ENCODE assay signal across 4 fruit fly cellular contexts in the genomic region with DNA sequence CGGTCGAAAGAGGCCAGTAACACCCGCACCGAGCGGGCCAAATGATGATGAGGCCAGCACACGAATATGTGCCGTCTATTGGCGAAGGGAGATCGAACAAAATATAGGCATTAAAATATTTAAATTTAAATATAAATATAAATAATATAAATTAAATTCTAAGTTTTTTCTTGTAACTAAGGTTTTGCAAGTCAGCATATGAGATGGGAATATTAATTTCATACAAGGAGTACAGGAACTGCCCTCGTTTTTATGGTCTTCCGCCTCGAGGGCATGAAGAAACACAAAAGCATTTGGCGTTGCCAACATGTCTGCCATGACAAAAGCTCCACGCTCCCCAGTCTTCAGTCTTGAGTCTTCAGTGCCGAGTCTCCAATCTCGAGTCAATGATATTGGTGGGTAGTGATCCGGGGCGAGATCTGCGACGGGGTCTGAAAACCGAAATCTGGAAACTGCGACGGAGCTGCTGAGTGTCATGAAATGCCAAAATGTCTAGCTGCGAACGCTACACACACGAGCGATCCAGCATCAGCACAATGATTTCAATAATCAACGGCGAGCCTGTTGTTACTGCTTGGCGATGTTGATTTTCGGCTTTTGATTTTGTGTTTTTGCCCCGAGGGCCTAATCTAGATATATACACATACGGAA.
TF ChIP-seq lines count a peak whose summit lies in the region.

No protein-coding gene starts in this region.

- no peak for TF ChIP-seq CTCF in whole organism, embryonic (GFP tag; optimal IDR thresholded peaks at IDR 0.05; lab: Kevin White, UChicago)

TF ChIP-seq in whole organism, embryonic, 481 proteins besides CTCF, POLR2A, EP300 and RAD21 (continues in another document):
- no peak for TF ChIP-seq stc (GFP tag; IDR thresholded peaks at IDR 0.05; lab: Robert Waterston, UW)
- TF ChIP-seq PHDP (tag; optimal IDR thresholded peaks at IDR 0.05; lab: Kevin White, UChicago) = peak; percentile 19
- TF ChIP-seq CG3281 (GFP tag; optimal IDR thresholded peaks at IDR 0.05; lab: Kevin White, UChicago) = peak; percentile 44
- 0 out of 2 replicates have a peak, but pooled peaks have one; percentile 19 for TF ChIP-seq CG31441 (GFP tag; IDR thresholded peaks at IDR 0.05; lab: Robert Waterston, UW)
- TF ChIP-seq grau (tag; optimal IDR thresholded peaks at IDR 0.05; lab: Kevin White, UChicago) = peak; percentile 45
- TF ChIP-seq ara (GFP tag; IDR thresholded peaks at IDR 0.05; lab: Robert Waterston, UW) = peak; percentile 40; the same call in 1 of the 2 replicates
- TF ChIP-seq jumu (GFP tag; optimal IDR thresholded peaks at IDR 0.05; lab: Kevin White, UChicago) = no peak
- TF ChIP-seq CG7357 (GFP tag; IDR thresholded peaks at IDR 0.05; lab: Robert Waterston, UW) = no peak
- peak; percentile 61 for TF ChIP-seq CG13894 (tag; optimal IDR thresholded peaks at IDR 0.05; lab: Kevin White, UChicago)
- peak; percentile 42 for TF ChIP-seq Ets65A (GFP tag; lab: Kevin White, UChicago)
- TF ChIP-seq sd (tag; optimal IDR thresholded peaks at IDR 0.05; lab: Kevin White, UChicago) = peak; percentile 10
- no peak for TF ChIP-seq zf30C (GFP tag; optimal IDR thresholded peaks at IDR 0.05; lab: Kevin White, UChicago)
- no peak for TF ChIP-seq wek (GFP tag; optimal IDR thresholded peaks at IDR 0.05; lab: Kevin White, UChicago)
- TF ChIP-seq CG17328 (GFP tag; IDR thresholded peaks at IDR 0.05; lab: Robert Waterston, UW) = 0 out of 2 replicates have a peak, but pooled peaks have one; percentile 28
- TF ChIP-seq CG12391 (tag; optimal IDR thresholded peaks at IDR 0.05; lab: Kevin White, UChicago) = peak; percentile 31
- TF ChIP-seq nmo (GFP tag; optimal IDR thresholded peaks at IDR 0.05; lab: Kevin White, UChicago) = peak; percentile 3
- TF ChIP-seq HLH3B (GFP tag; IDR thresholded peaks at IDR 0.05; lab: Robert Waterston, UW) = peak; percentile 59
- TF ChIP-seq Oli (tag; optimal IDR thresholded peaks at IDR 0.05; lab: Kevin White, UChicago) = peak; percentile 44
- TF ChIP-seq sob (GFP tag; IDR thresholded peaks at IDR 0.05; lab: Robert Waterston, UW) = peak; percentile 60
- 0 out of 2 replicates have a peak, but pooled peaks have one; percentile 51 for TF ChIP-seq ranshi (GFP tag; IDR thresholded peaks at IDR 0.05; lab: Robert Waterston, UW)

TF ChIP-seq in whole organism, prepupa, 60 proteins besides CTCF, POLR2A, EP300 and RAD21:
- TF ChIP-seq CG6808 (GFP tag; optimal IDR thresholded peaks at IDR 0.05; lab: Kevin White, UChicago) = no peak
- TF ChIP-seq CG8119 (GFP tag; IDR thresholded peaks at IDR 0.05; lab: Robert Waterston, UW) = peak; percentile 37; the same call in 1 of the 3 replicates
- peak; percentile 9 for TF ChIP-seq CG10631 (GFP tag; optimal IDR thresholded peaks at IDR 0.05; lab: Kevin White, UChicago)
- peak; percentile 37 for TF ChIP-seq svp (GFP tag; lab: Kevin White, UChicago)
- peak; percentile 46; the same call in 1 of the 3 replicates for TF ChIP-seq CG6163 (GFP tag; IDR thresholded peaks at IDR 0.05; lab: Robert Waterston, UW)
- TF ChIP-seq CG32006 (GFP tag; optimal IDR thresholded peaks at IDR 0.05; lab: Kevin White, UChicago) = peak; percentile 28
- peak; percentile 50 for TF ChIP-seq CG15336 (GFP tag; IDR thresholded peaks at IDR 0.05; lab: Robert Waterston, UW)
- TF ChIP-seq Hr38 (GFP tag; optimal IDR thresholded peaks at IDR 0.05; lab: Kevin White, UChicago) = no peak
- 0 out of 3 replicates have a peak, but pooled peaks have one; percentile 21 for TF ChIP-seq eg (GFP tag; IDR thresholded peaks at IDR 0.05; lab: Robert Waterston, UW)
- TF ChIP-seq Met (GFP tag; optimal IDR thresholded peaks at IDR 0.05; lab: Kevin White, UChicago) = peak; percentile 4

TF ChIP-seq in whole organism, pupa, 21 proteins besides CTCF, POLR2A, EP300 and RAD21:
- TF ChIP-seq CG17806 (tag; optimal IDR thresholded peaks at IDR 0.05; lab: Kevin White, UChicago) = peak; percentile 5
- TF ChIP-seq CG14655 (GFP tag; optimal IDR thresholded peaks at IDR 0.05; lab: Kevin White, UChicago) = peak; percentile 44
- TF ChIP-seq CG34367 (tag; optimal IDR thresholded peaks at IDR 0.05; lab: Kevin White, UChicago) = no peak
- TF ChIP-seq CG10348 (GFP tag; IDR thresholded peaks at IDR 0.05; lab: Robert Waterston, UW) = no peak
- peak; percentile 4 for TF ChIP-seq CG8159 (tag; optimal IDR thresholded peaks at IDR 0.05; lab: Kevin White, UChicago)

TF ChIP-seq in whole organism, wandering third instar larva, 38 proteins besides CTCF, POLR2A, EP300 and RAD21:
- no peak for TF ChIP-seq CrebA (GFP tag; optimal IDR thresholded peaks at IDR 0.05; lab: Kevin White, UChicago; ENCODE audit: borderline replicate concordance)
- no peak for TF ChIP-seq rgr (GFP tag; optimal IDR thresholded peaks at IDR 0.05; lab: Kevin White, UChicago)
- peak; percentile 3 for TF ChIP-seq dmrt93B (GFP tag; optimal IDR thresholded peaks at IDR 0.05; lab: Kevin White, UChicago)
- peak; percentile 61 for TF ChIP-seq HLH106 (tag; optimal IDR thresholded peaks at IDR 0.05; lab: Kevin White, UChicago)
- TF ChIP-seq Mio (GFP tag; optimal IDR thresholded peaks at IDR 0.05; lab: Kevin White, UChicago) = no peak
- no peak for TF ChIP-seq Myc (optimal IDR thresholded peaks at IDR 0.05; lab: Kevin White, UChicago)
- no peak for TF ChIP-seq CG32264 (GFP tag; optimal IDR thresholded peaks at IDR 0.05; lab: Kevin White, UChicago)
- no peak for TF ChIP-seq Hr78 (GFP tag; optimal IDR thresholded peaks at IDR 0.05; lab: Kevin White, UChicago)
- peak; percentile 13 for TF ChIP-seq OdsH (GFP tag; optimal IDR thresholded peaks at IDR 0.05; lab: Kevin White, UChicago)
- peak; percentile 38 for TF ChIP-seq psq (GFP tag; optimal IDR thresholded peaks at IDR 0.05; lab: Kevin White, UChicago)
- TF ChIP-seq sage (GFP tag; optimal IDR thresholded peaks at IDR 0.05; lab: Kevin White, UChicago) = no peak
- TF ChIP-seq dsf (GFP tag; optimal IDR thresholded peaks at IDR 0.05; lab: Kevin White, UChicago; ENCODE audit: borderline replicate concordance) = no peak
- peak in 1 of 2 experiments; percentile 23 for TF ChIP-seq foxo (GFP tag; optimal IDR thresholded peaks at IDR 0.05; lab: Kevin White, UChicago)
- peak; percentile 14 for TF ChIP-seq Sp1 (GFP tag; optimal IDR thresholded peaks at IDR 0.05; lab: Kevin White, UChicago)
- TF ChIP-seq h (GFP tag; optimal IDR thresholded peaks at IDR 0.05; lab: Kevin White, UChicago) = peak; percentile 15
- TF ChIP-seq Hnf4 (GFP tag; optimal IDR thresholded peaks at IDR 0.05; lab: Kevin White, UChicago) = peak; percentile 6

Comparison
In these comparisons a context has a peak if more than half of its experiments do, and no peak if none do; other contexts are left out.
1. Of the 7 proteins assayed by ChIP-seq in both whole organism, embryonic and whole organism, prepupa: peak only in whole organism, embryonic: Gug and Sox102F; only in whole organism, prepupa: none; in both: none; in neither: 5.